Worm (Caenorhabditis elegans): Measurements from ENCODE around the gene atf-4.

ce11 chrX:14842846-14843369 is 32.3 kb upstream of the atf-4 start:
- TF ChIP-seq nhr-237 (tag; optimal IDR thresholded peaks at IDR 0.05) (no peak), nhr-76 (tag; optimal IDR thresholded peaks at IDR 0.05) (no peak), nhr-12 (tag; optimal IDR thresholded peaks at IDR 0.05) (no peak), nhr-28 (tag; optimal IDR thresholded peaks at IDR 0.05) (no peak), elt-1 (tag; optimal IDR thresholded peaks at IDR 0.05; ENCODE audit: borderline replicate concordance, insufficient read depth) (no peak), lsy-2 (tag; optimal IDR thresholded peaks at IDR 0.05) (no peak), mab-5 (tag; optimal IDR thresholded peaks at IDR 0.05) (no peak), unc-62 (GFP tag; optimal IDR thresholded peaks at IDR 0.05) (no peak), lin-13 (tag; optimal IDR thresholded peaks at IDR 0.05) (no peak), mep-1 (tag; optimal IDR thresholded peaks at IDR 0.05) (no peak), pha-4 (tag; optimal IDR thresholded peaks at IDR 0.05) (no peak), nhr-2 (tag; optimal IDR thresholded peaks at IDR 0.05) (no peak), ceh-39 (tag; optimal IDR thresholded peaks at IDR 0.05) (no peak), ham-2 (GFP tag; optimal IDR thresholded peaks at IDR 0.05) (no peak)

All from whole organism, mixed stage, embryonic.